Fruit fly (Drosophila melanogaster) whole organism, pupa: Measurements from ENCODE around the gene loj.
A peak's percentile ranks its signal among the peaks of the same experiment; 100 is the strongest.

ENCODE experiments used
- CG13204 ChIP-seq: fragments of 200-800 bp; sonication (Bioruptor generic); optimal IDR thresholded peaks from 2 replicates; lab custom pipeline; 2018; ENCODE audit warnings: missing biosample characterization, mild to moderate bottlenecking, missing genetic modification characterization, moderate library complexity
- CG8159 ChIP-seq: fragments of 200-800 bp; sonication (Bioruptor generic); optimal IDR thresholded peaks from 3 replicates; lab custom pipeline; 2018; ENCODE audit warnings: missing biosample characterization, mild to moderate bottlenecking, missing genetic modification characterization, moderate library complexity
- CG8301 ChIP-seq: fragments of 200-800 bp; sonication (Bioruptor generic); optimal IDR thresholded peaks from 2 replicates; lab custom pipeline; 2018; ENCODE audit warnings: missing biosample characterization, mild to moderate bottlenecking, missing genetic modification characterization
- Ets98B ChIP-seq: fragments of 200-800 bp; sonication (Bioruptor generic); IDR thresholded peaks from 2 replicates; pipeline ENCODE4 v1.3.6; 2022; ENCODE audit warnings: missing biosample characterization, missing genetic modification characterization
- Snoo ChIP-seq: fragments of 200-800 bp; sonication (Bioruptor generic); optimal IDR thresholded peaks from 3 replicates; lab custom pipeline; 2017; ENCODE audit warnings: missing biosample characterization, mild to moderate bottlenecking, missing genetic modification characterization, inconsistent platforms
- fd96Ca ChIP-seq: fragments of 200-800 bp; sonication (Bioruptor generic); IDR thresholded peaks from 3 replicates; pipeline ENCODE4 v1.3.6; 2022; ENCODE audit warnings: missing biosample characterization, missing genetic modification characterization
- rn ChIP-seq: fragments of 200-800 bp; sonication (Bioruptor generic); IDR thresholded peaks from 2 replicates; pipeline ENCODE4 v1.3.6; 2022; ENCODE audit warnings: missing biosample characterization, missing genetic modification characterization

DNA sequence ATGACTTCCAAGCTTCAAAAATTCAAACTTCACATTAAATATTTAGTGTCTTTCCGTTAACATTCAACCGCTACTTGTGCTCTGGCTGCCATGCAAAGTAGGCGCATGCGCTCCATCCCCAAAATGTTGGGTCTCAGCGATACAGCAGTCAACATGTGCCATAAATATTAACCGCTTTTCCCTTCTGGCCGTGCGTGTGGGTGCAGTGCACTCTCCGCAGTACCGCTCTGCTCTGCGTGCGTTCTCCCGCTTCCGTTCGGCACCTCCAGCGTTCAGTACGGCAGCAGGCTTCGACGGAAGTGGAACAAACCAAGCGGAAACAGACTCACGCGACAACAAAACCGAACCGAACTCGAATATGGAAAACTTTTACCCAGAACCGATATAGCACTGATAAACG, 18.4 kb upstream of the loj start, which contains the start of gene ssp6:
- TF ChIP-seq Snoo (tag; lab: Kevin White, UChicago): no peak
- no peak for TF ChIP-seq fd96Ca (GFP tag; lab: Robert Waterston, UW)
- no peak for TF ChIP-seq rn (GFP tag; lab: Robert Waterston, UW)
- no peak for TF ChIP-seq Ets98B (GFP tag; lab: Robert Waterston, UW)
- TF ChIP-seq CG13204: peak; percentile 72
- TF ChIP-seq CG8301 (tag; lab: Kevin White, UChicago): no peak
- no peak for TF ChIP-seq CG8159 (tag; lab: Kevin White, UChicago)
